Fruit fly (Drosophila melanogaster) whole organism, embryonic: ENCODE data around the gene ZnT63C.

Experiments used
- B-H2 ChIP-seq: fragments of 200-800 bp; sonication (Bioruptor generic); optimal IDR thresholded peaks from 2 replicates; lab custom pipeline; 2018; ENCODE audit warnings: missing biosample characterization, mild to moderate bottlenecking, missing genetic modification characterization
- C15 ChIP-seq: fragments of 200-800 bp; sonication (Bioruptor generic); IDR thresholded peaks from 3 replicates; pipeline ENCODE4 v1.3.6; 2022; ENCODE audit warnings: missing biosample characterization, missing genetic modification characterization
- CG1024 ChIP-seq: fragments of 200-800 bp; sonication (Bioruptor generic); IDR thresholded peaks from 2 replicates; pipeline ENCODE4 v1.3.6; 2022; ENCODE audit warnings: missing biosample characterization, missing genetic modification characterization
- CG11696 ChIP-seq: fragments of 200-800 bp; sonication (Bioruptor generic); IDR thresholded peaks from 2 replicates; pipeline ENCODE4 v1.3.6; 2022; ENCODE audit warnings: missing biosample characterization, missing genetic modification characterization
- CG12299 ChIP-seq: fragments of 200-800 bp; sonication (Bioruptor generic); optimal IDR thresholded peaks from 2 replicates; lab custom pipeline; 2018; ENCODE audit warnings: missing biosample characterization, mild to moderate bottlenecking, missing genetic modification characterization
- CG14441 ChIP-seq: fragments of 200-800 bp; sonication (Bioruptor generic); IDR thresholded peaks from 2 replicates; pipeline ENCODE4 v1.3.6; 2022; ENCODE audit warnings: missing biosample characterization, missing genetic modification characterization
- CG15269 ChIP-seq: fragments of 200-800 bp; sonication (Bioruptor generic); optimal IDR thresholded peaks from 2 replicates; lab custom pipeline; 2018; ENCODE audit warnings: missing biosample characterization, mild to moderate bottlenecking, missing genetic modification characterization, moderate library complexity
- CG1529 ChIP-seq: fragments of 200-800 bp; sonication (Bioruptor generic); optimal IDR thresholded peaks from 3 replicates; lab custom pipeline; 2018; ENCODE audit warnings: missing biosample characterization, missing genetic modification characterization
- CG15601 ChIP-seq: fragments of 200-800 bp; sonication (Bioruptor generic); optimal IDR thresholded peaks from 3 replicates; lab custom pipeline; 2019; ENCODE audit warnings: missing biosample characterization, mild to moderate bottlenecking, missing genetic modification characterization, moderate library complexity
- CG2116 ChIP-seq: fragments of 200-800 bp; sonication (Bioruptor generic); optimal IDR thresholded peaks from 3 replicates; lab custom pipeline; 2018; ENCODE audit warnings: missing biosample characterization, mild to moderate bottlenecking, missing genetic modification characterization
- CG2875 ChIP-seq: fragments of 200-800 bp; sonication (Bioruptor generic); optimal IDR thresholded peaks from 2 replicates; lab custom pipeline; 2017; ENCODE audit warnings: missing biosample characterization, mild to moderate bottlenecking, missing genetic modification characterization, missing genetic modification reagents
- CG31365 ChIP-seq: fragments of 200-800 bp; sonication (Bioruptor generic); optimal IDR thresholded peaks from 2 replicates; lab custom pipeline; 2018; ENCODE audit warnings: missing biosample characterization, mild to moderate bottlenecking, missing genetic modification characterization
- CG3281 ChIP-seq: fragments of 200-800 bp; sonication (Bioruptor generic); optimal IDR thresholded peaks from 3 replicates; lab custom pipeline; 2017; ENCODE audit warnings: missing biosample characterization, mild to moderate bottlenecking, missing genetic modification characterization
- CG34376 ChIP-seq: fragments of 200-800 bp; sonication (Bioruptor generic); optimal IDR thresholded peaks from 2 replicates; lab custom pipeline; 2018; ENCODE audit warnings: missing biosample characterization, mild to moderate bottlenecking, missing genetic modification characterization
- CG34422 ChIP-seq: fragments of 200-800 bp; sonication (Bioruptor generic); IDR thresholded peaks from 3 replicates; pipeline ENCODE4 v1.3.6; 2022; ENCODE audit warnings: missing biosample characterization, missing genetic modification characterization
- CG4854 ChIP-seq: fragments of 200-800 bp; sonication (Bioruptor generic); optimal IDR thresholded peaks from 2 replicates; lab custom pipeline; 2016; ENCODE audit warnings: missing biosample characterization, missing genetic modification characterization, inconsistent platforms
- CG5245 ChIP-seq: fragments of 200-800 bp; sonication (Bioruptor generic); optimal IDR thresholded peaks from 3 replicates; lab custom pipeline; 2016; ENCODE audit warnings: missing biosample characterization, missing genetic modification characterization
- CG6272 ChIP-seq: fragments of 200-800 bp; sonication (Bioruptor generic); IDR thresholded peaks from 2 replicates; pipeline ENCODE4 v1.3.6; 2022; ENCODE audit warnings: missing biosample characterization, missing genetic modification characterization
- CG6654 ChIP-seq: fragments of 200-800 bp; sonication (Bioruptor generic); optimal IDR thresholded peaks from 2 replicates; lab custom pipeline; 2017; ENCODE audit warnings: missing biosample characterization, mild to moderate bottlenecking, missing genetic modification characterization
- CG6689 ChIP-seq: fragments of 200-800 bp; sonication (Bioruptor generic); IDR thresholded peaks from 2 replicates; pipeline ENCODE4 v1.3.6; 2022; ENCODE audit warnings: missing biosample characterization, missing genetic modification characterization
- CG8281 ChIP-seq: fragments of 200-800 bp; sonication (Bioruptor generic); optimal IDR thresholded peaks from 2 replicates; lab custom pipeline; 2018; ENCODE audit warnings: missing biosample characterization, mild to moderate bottlenecking, missing genetic modification characterization, moderate library complexity
- Chrac-16 ChIP-seq: fragments of 200-800 bp; sonication (Bioruptor generic); optimal IDR thresholded peaks from 3 replicates; lab custom pipeline; 2016; ENCODE audit warnings: missing biosample characterization, missing genetic modification characterization
- Dll ChIP-seq: fragments of 200-800 bp; sonication (Bioruptor generic); IDR thresholded peaks from 4 replicates; pipeline ENCODE4 v1.3.6; 2022; ENCODE audit warnings: missing biosample characterization, missing genetic modification characterization; ENCODE audit not compliant: partially characterized antibody
- HLHmδ ChIP-seq: fragments of 200-800 bp; sonication (Bioruptor generic); optimal IDR thresholded peaks from 2 replicates; lab custom pipeline; 2018; ENCODE audit warnings: missing biosample characterization, mild to moderate bottlenecking, missing genetic modification characterization, moderate library complexity
- Hmx ChIP-seq: fragments of 200-800 bp; sonication (Bioruptor generic); optimal IDR thresholded peaks from 2 replicates; lab custom pipeline; 2016; ENCODE audit warnings: missing biosample characterization, missing genetic modification characterization
- Lhr ChIP-seq: fragments of 200-800 bp; sonication (Bioruptor generic); optimal IDR thresholded peaks from 3 replicates; lab custom pipeline; 2017; ENCODE audit warnings: mild to moderate bottlenecking, missing biosample characterization, missing genetic modification reagents, missing genetic modification characterization
- Lpt ChIP-seq: fragments of >200 bp; optimal IDR thresholded peaks from 2 replicates; lab custom pipeline; 2018; ENCODE audit warnings: missing biosample characterization, missing genetic modification characterization
- Meics ChIP-seq: fragments of 200-800 bp; sonication (Bioruptor generic); optimal IDR thresholded peaks from 2 replicates; lab custom pipeline; 2017; ENCODE audit warnings: missing biosample characterization, mild to moderate bottlenecking, missing genetic modification characterization
- Myb ChIP-seq: fragments of 200-800 bp; sonication (Bioruptor generic); optimal IDR thresholded peaks from 2 replicates; lab custom pipeline; 2016; ENCODE audit warnings: missing biosample characterization, missing genetic modification characterization
- NK7.1 ChIP-seq: fragments of 200-800 bp; sonication (Bioruptor generic); optimal IDR thresholded peaks from 3 replicates; lab custom pipeline; 2016; ENCODE audit warnings: missing biosample characterization, missing genetic modification characterization
- Nf-YC ChIP-seq: fragments of 200-800 bp; optimal IDR thresholded peaks from 3 replicates; lab custom pipeline; 2019; ENCODE audit warnings: missing biosample characterization, mild to moderate bottlenecking, missing genetic modification characterization, moderate library complexity
- Rx ChIP-seq: fragments of 200-800 bp; sonication (Bioruptor generic); IDR thresholded peaks from 2 replicates; pipeline ENCODE4 v1.3.6; 2022; ENCODE audit warnings: missing biosample characterization, missing genetic modification characterization
- Sin3A ChIP-seq: fragments of >200 bp; optimal IDR thresholded peaks from 2 replicates; lab custom pipeline; 2018
- ap ChIP-seq: fragments of 200-800 bp; sonication (Bioruptor generic); IDR thresholded peaks from 2 replicates; pipeline ENCODE4 v1.3.6; 2022; ENCODE audit warnings: missing biosample characterization, missing genetic modification characterization
- cas ChIP-seq: fragments of 200-800 bp; sonication (Bioruptor generic); IDR thresholded peaks from 2 replicates; pipeline ENCODE4 v1.3.6; 2022; ENCODE audit warnings: missing biosample characterization, missing genetic modification characterization
- da ChIP-seq: fragments of 200-800 bp; sonication (Bioruptor generic); optimal IDR thresholded peaks from 2 replicates; lab custom pipeline; 2016; ENCODE audit warnings: missing biosample characterization, missing genetic modification characterization
- dati ChIP-seq: fragments of 200-800 bp; sonication (Bioruptor generic); IDR thresholded peaks from 2 replicates; pipeline ENCODE4 v1.3.6; 2022; ENCODE audit warnings: missing biosample characterization, missing genetic modification characterization
- dmrt11E ChIP-seq: fragments of 200-800 bp; sonication (Bioruptor generic); optimal IDR thresholded peaks from 3 replicates; lab custom pipeline; 2018; ENCODE audit warnings: missing biosample characterization, mild to moderate bottlenecking, missing genetic modification characterization, moderate library complexity
- exex ChIP-seq: fragments of 200-800 bp; sonication (Bioruptor generic); optimal IDR thresholded peaks from 4 replicates; lab custom pipeline; 2018; ENCODE audit warnings: missing biosample characterization, mild to moderate bottlenecking, missing genetic modification characterization, moderate library complexity
- fd64A ChIP-seq: fragments of 200-800 bp; sonication (Bioruptor generic); optimal IDR thresholded peaks from 3 replicates; lab custom pipeline; 2018; ENCODE audit warnings: missing biosample characterization, mild to moderate bottlenecking, missing genetic modification characterization
- ham ChIP-seq: fragments of 200-800 bp; sonication (Bioruptor generic); IDR thresholded peaks from 2 replicates; pipeline ENCODE4 v1.3.6; 2022; ENCODE audit warnings: missing biosample characterization, missing genetic modification characterization
- onecut ChIP-seq: fragments of 200-800 bp; sonication (Bioruptor generic); IDR thresholded peaks from 2 replicates; pipeline ENCODE4 v1.3.6; 2022; ENCODE audit warnings: missing biosample characterization, missing genetic modification characterization
- otp ChIP-seq: fragments of 200-800 bp; sonication (Bioruptor generic); IDR thresholded peaks from 3 replicates; pipeline ENCODE4, ENCODE4 v1.3.6; 2022; ENCODE audit warnings: missing biosample characterization, missing genetic modification characterization
- p53 ChIP-seq: fragments of 200-800 bp; sonication (Bioruptor generic); optimal IDR thresholded peaks from 2 replicates; lab custom pipeline; 2016; ENCODE audit warnings: missing biosample characterization, missing genetic modification characterization
- peb ChIP-seq: fragments of 200-800 bp; sonication (Bioruptor generic); IDR thresholded peaks from 2 replicates; pipeline ENCODE4 v1.3.6; 2022; ENCODE audit warnings: missing biosample characterization, missing genetic modification characterization
- prd ChIP-seq, 3 experiments: fragments of >200 bp in 2 of 3; fragments of 200-800 bp in 1 of 3; sonication (Bioruptor generic) in 1 of 3; optimal IDR thresholded peaks in 2 of 3; IDR thresholded peaks in 1 of 3; 2 replicates in 2 of 3; 3 replicates in 1 of 3; pipeline versions ENCODE4 v1.3.6 to Lab custom; 2017 to 2022; ENCODE audit warnings: missing biosample characterization in 1 of 3, missing genetic modification characterization in 1 of 3
- sens-2 ChIP-seq: fragments of 200-800 bp; sonication (Bioruptor generic); IDR thresholded peaks from 2 replicates; pipeline ENCODE4 v1.3.6; 2022; ENCODE audit warnings: missing biosample characterization, missing genetic modification characterization
- tgo ChIP-seq: fragments of 200-800 bp; sonication (Bioruptor generic); IDR thresholded peaks from 3 replicates; pipeline ENCODE4 v1.3.6; 2022; ENCODE audit warnings: missing biosample characterization, missing genetic modification characterization
- unc-4 ChIP-seq: fragments of 200-800 bp; sonication (Bioruptor generic); IDR thresholded peaks from 2 replicates; pipeline ENCODE4 v1.3.6; 2022; ENCODE audit warnings: missing biosample characterization, missing genetic modification characterization; ENCODE audit not compliant: partially characterized antibody
- zen ChIP-seq: fragments of 200-800 bp; sonication (Bioruptor generic); optimal IDR thresholded peaks from 3 replicates; lab custom pipeline; 2018; ENCODE audit warnings: missing biosample characterization, mild to moderate bottlenecking, missing genetic modification characterization, moderate library complexity

The ZnT63C gene

DNA sequence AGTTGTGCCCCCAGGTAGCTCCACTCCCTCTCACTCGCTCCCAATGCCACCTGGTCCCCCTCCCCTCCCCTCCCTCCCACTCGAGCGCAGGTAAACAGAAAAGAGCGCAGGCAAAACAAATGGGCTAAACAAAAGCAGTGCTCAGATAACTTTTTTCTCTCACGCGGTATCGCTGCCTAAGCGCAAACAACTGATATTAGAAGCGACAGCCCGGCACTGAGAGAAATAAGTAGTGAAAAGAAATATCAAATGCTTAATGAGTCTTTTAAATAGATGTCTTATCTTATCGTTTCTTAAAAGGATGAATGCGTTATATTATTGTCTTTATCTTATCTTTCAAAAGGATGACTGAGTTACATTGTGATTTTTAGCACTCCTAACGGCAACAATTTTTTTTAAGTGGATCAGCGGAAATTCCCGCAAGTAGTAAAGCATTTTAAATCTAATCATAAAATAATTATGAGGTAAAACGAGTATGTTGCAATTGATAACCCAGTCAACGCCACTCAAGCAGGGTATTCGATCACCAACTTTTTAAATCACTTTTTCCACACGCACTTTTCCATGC lies 2.3 kb upstream of the ZnT63C start (continued):
- TF ChIP-seq CG8281 (tag; lab: Kevin White, UChicago), result peak; percentile 78
- TF ChIP-seq otp (GFP tag; lab: Robert Waterston, UW), result peak; percentile 90
- TF ChIP-seq CG11696, result peak; percentile 73
- no peak for TF ChIP-seq ham (GFP tag; lab: Robert Waterston, UW)
- peak; percentile 90 for TF ChIP-seq sens-2 (GFP tag; lab: Robert Waterston, UW)
- peak; percentile 89 for TF ChIP-seq Chrac-16
- TF ChIP-seq fd64A (GFP tag; lab: Kevin White, UChicago), result peak; percentile 60
- TF ChIP-seq CG34376 (GFP tag; lab: Kevin White, UChicago), result peak; percentile 87
- peak; percentile 68 for TF ChIP-seq CG2116 (GFP tag; lab: Kevin White, UChicago)
- TF ChIP-seq CG6689 (GFP tag; lab: Robert Waterston, UW), result peak; percentile 87
- peak; percentile 68 for TF ChIP-seq CG31365 (tag; lab: Kevin White, UChicago)
- TF ChIP-seq zen (tag; lab: Kevin White, UChicago), result peak; percentile 84
- no peak for TF ChIP-seq prd (optimal IDR thresholded peaks at IDR 0.05; lab: Kevin White, UChicago)
- peak; percentile 91 for TF ChIP-seq prd (GFP tag; IDR thresholded peaks at IDR 0.05; lab: Robert Waterston, UW)
- TF ChIP-seq unc-4 (GFP tag; lab: Robert Waterston, UW), result no peak
- peak; percentile 88 for TF ChIP-seq CG6272 (GFP tag; lab: Robert Waterston, UW)
- TF ChIP-seq Meics (GFP tag; lab: Kevin White, UChicago), result peak; percentile 92
- TF ChIP-seq Rx (GFP tag; lab: Robert Waterston, UW), result peak; percentile 86
- peak; percentile 90 for TF ChIP-seq CG2875
- peak; percentile 80 for TF ChIP-seq dmrt11E (tag; lab: Kevin White, UChicago)
- peak; percentile 68 for TF ChIP-seq Myb (GFP tag; lab: Kevin White, UChicago)
- peak; percentile 90 for TF ChIP-seq CG34422 (GFP tag; lab: Robert Waterston, UW)
- peak; percentile 88 for TF ChIP-seq CG15601 (tag; lab: Kevin White, UChicago)
- peak; percentile 90 for TF ChIP-seq ap (GFP tag; lab: Robert Waterston, UW)
- peak; percentile 43; the same call in 1 of the 2 replicates for TF ChIP-seq CG1024
- TF ChIP-seq Dll (GFP tag; lab: Robert Waterston, UW), result no peak
- TF ChIP-seq CG3281 (GFP tag; lab: Kevin White, UChicago), result peak; percentile 92
- TF ChIP-seq Sin3A (lab: Kevin White, UChicago), result no peak
- peak; percentile 93 for TF ChIP-seq CG14441 (GFP tag; lab: Robert Waterston, UW)
- TF ChIP-seq p53, result peak; percentile 75
- TF ChIP-seq CG5245 (GFP tag; lab: Kevin White, UChicago), result peak; percentile 83
- TF ChIP-seq NK7.1, result peak; percentile 90
- TF ChIP-seq onecut, result peak; percentile 89
- peak; percentile 80; the same call in 2 of the 3 replicates for TF ChIP-seq C15 (GFP tag; lab: Robert Waterston, UW)
- peak; percentile 52; the same call in 1 of the 2 replicates for TF ChIP-seq cas (GFP tag; lab: Robert Waterston, UW)
- peak; percentile 60 for TF ChIP-seq da (GFP tag; lab: Kevin White, UChicago)
- peak; percentile 66 for TF ChIP-seq Lhr
- TF ChIP-seq Nf-YC, result peak; percentile 80
- TF ChIP-seq CG1529, result peak; percentile 89
- TF ChIP-seq Lpt (GFP tag; lab: Kevin White, UChicago), result no peak
- TF ChIP-seq exex, result peak; percentile 100
- TF ChIP-seq HLHmδ (GFP tag; lab: Kevin White, UChicago), result no peak
- TF ChIP-seq Hmx (GFP tag; lab: Kevin White, UChicago), result peak; percentile 78
- 0 out of 2 replicates have a peak, but pooled peaks have one; percentile 14 for TF ChIP-seq dati (GFP tag; lab: Robert Waterston, UW)
- peak; percentile 93 for TF ChIP-seq tgo
- TF ChIP-seq B-H2 (GFP tag; lab: Kevin White, UChicago), result peak; percentile 51
- TF ChIP-seq CG4854 (GFP tag; lab: Kevin White, UChicago), result peak; percentile 86
- peak; percentile 87 for TF ChIP-seq CG12299
- TF ChIP-seq CG15269 (tag; lab: Kevin White, UChicago), result peak; percentile 96
- TF ChIP-seq peb, result peak; percentile 82
- TF ChIP-seq CG6654 (GFP tag; lab: Kevin White, UChicago), result peak; percentile 67
